Worm (Caenorhabditis elegans) whole organism, young adult: ENCODE results near the gene F44F4.3.

Source experiments
- B0019.2 ChIP-seq: fragments of 200-800 bp; sonication (Bioruptor generic); conservative IDR thresholded peaks from 2 replicates; pipeline ENCODE4 v1.3.6; 2022; ENCODE audit warnings: missing genetic modification reagents, missing genetic modification characterization, missing compliant biosample characterization
- C06A6.2 ChIP-seq: fragments of 200-800 bp; sonication (Bioruptor generic); conservative IDR thresholded peaks from 2 replicates; pipeline ENCODE4 v1.3.6; 2022; ENCODE audit warnings: missing genetic modification characterization, missing compliant biosample characterization
- F23B12.7 ChIP-seq: sonication (generic microtip); optimal IDR thresholded peaks from 2 replicates; lab custom pipeline; 2017; ENCODE audit warnings: missing genetic modification characterization, mild to moderate bottlenecking, missing compliant biosample characterization, antibody characterized with exemption, moderate library complexity; ENCODE audit not compliant: insufficient read depth
- F49E8.2 ChIP-seq: sonication (generic microtip); optimal IDR thresholded peaks from 3 replicates; lab custom pipeline; 2017; ENCODE audit warnings: missing genetic modification characterization, mild to moderate bottlenecking, missing compliant biosample characterization, antibody characterized with exemption, moderate library complexity; ENCODE audit not compliant: insufficient read depth
- F57A8.1 ChIP-seq: fragments of 200-800 bp; sonication (Bioruptor generic); optimal IDR thresholded peaks from 2 replicates; lab custom pipeline; 2018; ENCODE audit warnings: mild to moderate bottlenecking, missing genetic modification characterization, moderate library complexity, missing compliant biosample characterization
- T07F8.4 ChIP-seq: sonication (generic microtip); optimal IDR thresholded peaks from 2 replicates; lab custom pipeline; 2016; ENCODE audit warnings: mild to moderate bottlenecking, missing genetic modification characterization, moderate library complexity, missing compliant biosample characterization
- Y67H2A.10 ChIP-seq: fragments of 200-800 bp; sonication (Bioruptor generic); conservative IDR thresholded peaks from 2 replicates; pipeline ENCODE4 v1.3.6; 2022; ENCODE audit warnings: missing genetic modification reagents, missing genetic modification characterization, missing compliant biosample characterization
- Y95B8A.8 ChIP-seq: fragments of 200-800 bp; sonication (Bioruptor generic); IDR thresholded peaks from 2 replicates; pipeline ENCODE4 v1.3.6; 2022; ENCODE audit warnings: missing genetic modification reagents, missing genetic modification characterization, missing compliant biosample characterization
- aptf-3 ChIP-seq: fragments of 200-800 bp; sonication (Bioruptor generic); IDR thresholded peaks from 2 replicates; pipeline ENCODE4 v1.3.6; 2022; ENCODE audit warnings: missing genetic modification characterization, missing compliant biosample characterization
- attf-5 ChIP-seq: fragments of 200-800 bp; sonication (Bioruptor generic); optimal IDR thresholded peaks from 2 replicates; lab custom pipeline; 2018; ENCODE audit warnings: mild to moderate bottlenecking, missing genetic modification characterization, missing compliant biosample characterization
- attf-6 ChIP-seq: fragments of 200-800 bp; sonication (Bioruptor generic); IDR thresholded peaks from 2 replicates; pipeline ENCODE4 v1.3.6; 2022; ENCODE audit warnings: missing genetic modification reagents, missing genetic modification characterization, missing compliant biosample characterization
- ccch-3 ChIP-seq: fragments of 200-800 bp; sonication (Bioruptor generic); optimal IDR thresholded peaks from 2 replicates; lab custom pipeline; 2018; ENCODE audit warnings: mild to moderate bottlenecking, missing genetic modification characterization, missing compliant biosample characterization
- ceh-40 ChIP-seq: fragments of 200-800 bp; sonication (Bioruptor generic); IDR thresholded peaks from 2 replicates; pipeline ENCODE4 v1.3.6; 2022; ENCODE audit warnings: missing genetic modification characterization, missing compliant biosample characterization
- chd-7 ChIP-seq: sonication (generic microtip); optimal IDR thresholded peaks from 2 replicates; lab custom pipeline; 2016; ENCODE audit warnings: mild to moderate bottlenecking, missing genetic modification characterization, moderate library complexity, missing compliant biosample characterization
- dpl-1 ChIP-seq: fragments of 150-350 bp; optimal IDR thresholded peaks from 2 replicates; lab custom pipeline; 2014; ENCODE audit warnings: missing biosample characterization, missing genetic modification reagents, missing genetic modification characterization
- efl-1 ChIP-seq: fragments of 150-350 bp; optimal IDR thresholded peaks from 2 replicates; lab custom pipeline; 2014; ENCODE audit warnings: missing biosample characterization, missing genetic modification reagents, missing genetic modification characterization
- egrh-3 ChIP-seq: fragments of 200-800 bp; sonication (Bioruptor generic); IDR thresholded peaks from 2 replicates; pipeline ENCODE4 v1.3.6; 2022; ENCODE audit warnings: missing genetic modification reagents, missing genetic modification characterization, missing compliant biosample characterization
- ets-4 ChIP-seq: fragments of 200-800 bp; sonication (Bioruptor generic); optimal IDR thresholded peaks from 2 replicates; lab custom pipeline; 2018; ENCODE audit warnings: mild to moderate bottlenecking, missing genetic modification characterization, missing compliant biosample characterization
- hmg-1.2 ChIP-seq: fragments of 200-800 bp; sonication (Bioruptor generic); IDR thresholded peaks from 2 replicates; pipeline ENCODE4 v1.3.6; 2022; ENCODE audit warnings: missing genetic modification reagents, missing genetic modification characterization, missing compliant biosample characterization
- hmg-20 ChIP-seq: fragments of 200-800 bp; sonication (Bioruptor generic); IDR thresholded peaks from 2 replicates; pipeline ENCODE4 v1.3.6; 2022; ENCODE audit warnings: missing genetic modification reagents, missing genetic modification characterization, missing compliant biosample characterization
- lin-35 ChIP-seq, 3 experiments: fragments of 150-350 bp in 2 of 3; sonication (generic microtip) in 1 of 3; optimal IDR thresholded peaks; 2 replicates each; lab custom pipeline; 2014 to 2018; ENCODE audit warnings: missing biosample characterization in 3 of 3, missing genetic modification characterization in 3 of 3, missing genetic modification reagents in 3 of 3
- lsl-1 ChIP-seq: fragments of 200-800 bp; sonication (Bioruptor generic); optimal IDR thresholded peaks from 2 replicates; lab custom pipeline; 2018; ENCODE audit warnings: mild to moderate bottlenecking, missing genetic modification characterization, moderate library complexity, missing compliant biosample characterization
- madf-3 ChIP-seq: fragments of 200-800 bp; sonication (Bioruptor generic); IDR thresholded peaks from 2 replicates; pipeline ENCODE4 v1.3.6; 2022; ENCODE audit warnings: missing genetic modification reagents, missing genetic modification characterization, missing compliant biosample characterization
- madf-8 ChIP-seq: fragments of 200-800 bp; sonication (Bioruptor generic); conservative IDR thresholded peaks from 2 replicates; pipeline ENCODE4 v1.3.6; 2022; ENCODE audit warnings: missing genetic modification reagents, missing genetic modification characterization, missing compliant biosample characterization
- mcd-1 ChIP-seq: fragments of 200-800 bp; sonication (Bioruptor generic); IDR thresholded peaks from 2 replicates; pipeline ENCODE4 v1.3.6; 2022; ENCODE audit warnings: missing genetic modification reagents, missing genetic modification characterization, missing compliant biosample characterization
- mxl-1 ChIP-seq: sonication (generic microtip); optimal IDR thresholded peaks from 2 replicates; lab custom pipeline; 2016; ENCODE audit warnings: missing genetic modification characterization, missing compliant biosample characterization
- nfya-1 ChIP-seq: sonication (generic microtip); optimal IDR thresholded peaks from 2 replicates; lab custom pipeline; 2017; ENCODE audit warnings: antibody characterized with exemption, missing compliant biosample characterization, missing genetic modification characterization, borderline replicate concordance; ENCODE audit not compliant: insufficient read depth
- nfya-2 ChIP-seq: fragments of 200-800 bp; sonication (Bioruptor generic); IDR thresholded peaks from 2 replicates; pipeline ENCODE4 v1.3.6; 2022; ENCODE audit warnings: missing genetic modification reagents, missing genetic modification characterization, missing compliant biosample characterization
- nhr-179 ChIP-seq: sonication (generic microtip); optimal IDR thresholded peaks from 2 replicates; lab custom pipeline; 2016; ENCODE audit warnings: mild to moderate bottlenecking, missing genetic modification characterization, missing compliant biosample characterization
- nhr-27 ChIP-seq: fragments of 200-800 bp; sonication (Bioruptor generic); optimal IDR thresholded peaks from 2 replicates; lab custom pipeline; 2018; ENCODE audit warnings: mild to moderate bottlenecking, missing genetic modification characterization, moderate library complexity, missing compliant biosample characterization
- rec-8 ChIP-seq, 2 experiments: sonication (generic microtip); optimal IDR thresholded peaks; 2 replicates each; lab custom pipeline; 2016; ENCODE audit warnings: mild to moderate bottlenecking in 2 of 2, missing genetic modification characterization in 2 of 2, missing genetic modification reagents in 2 of 2, missing genotype in 2 of 2, missing biosample characterization in 1 of 2, missing compliant biosample characterization in 1 of 2, moderate library complexity in 1 of 2
- rpc-1 ChIP-seq, 2 experiments: fragments of 150-350 bp in 1 of 2; sonication (generic microtip) in 1 of 2; optimal IDR thresholded peaks; 2 replicates each; lab custom pipeline; 2014 to 2018; ENCODE audit warnings: missing biosample characterization in 1 of 2, missing genetic modification characterization in 1 of 2, missing genetic modification reagents in 1 of 2, missing genotype in 1 of 2
- sdz-38 ChIP-seq: sonication (generic microtip); optimal IDR thresholded peaks from 2 replicates; lab custom pipeline; 2016; ENCODE audit warnings: missing genotype, missing genetic modification characterization, missing compliant biosample characterization
- sea-2 ChIP-seq: fragments of 200-800 bp; sonication (Bioruptor generic); IDR thresholded peaks from 2 replicates; pipeline ENCODE4 v1.3.6; 2022; ENCODE audit warnings: missing genetic modification characterization, missing compliant biosample characterization
- snpc-1.3 ChIP-seq: sonication (generic microtip); optimal IDR thresholded peaks from 2 replicates; lab custom pipeline; 2017; ENCODE audit warnings: missing genetic modification characterization, mild to moderate bottlenecking, missing compliant biosample characterization, antibody characterized with exemption, moderate library complexity, missing genotype, missing genetic modification reagents; ENCODE audit not compliant: insufficient read depth
- snpc-4 ChIP-seq, 5 experiments: fragments of 150-350 bp in 1 of 5; sonication (generic microtip) in 4 of 5; optimal IDR thresholded peaks; 2 replicates each; lab custom pipeline; 2014 to 2018; ENCODE audit warnings: missing genetic modification characterization in 5 of 5, missing biosample characterization in 3 of 5, antibody characterized with exemption in 2 of 5, mild to moderate bottlenecking in 2 of 5, missing compliant biosample characterization in 2 of 5, missing genotype in 2 of 5, moderate library complexity in 2 of 5, missing genetic modification reagents in 1 of 5
- somi-1 ChIP-seq: fragments of 200-800 bp; sonication (Bioruptor generic); optimal IDR thresholded peaks from 2 replicates; lab custom pipeline; 2018; ENCODE audit warnings: mild to moderate bottlenecking, missing genetic modification characterization, missing compliant biosample characterization
- tlf-1 ChIP-seq: fragments of 200-800 bp; sonication (Bioruptor generic); optimal IDR thresholded peaks from 2 replicates; lab custom pipeline; 2018; ENCODE audit warnings: mild to moderate bottlenecking, missing genetic modification characterization, missing compliant biosample characterization
- ztf-25 ChIP-seq: fragments of 200-800 bp; sonication (Bioruptor generic); IDR thresholded peaks from 2 replicates; pipeline ENCODE4 v1.3.6; 2022; ENCODE audit warnings: missing genetic modification reagents, missing genetic modification characterization, missing compliant biosample characterization

The F44F4.3 gene

ce11 chrII:10935336-10935735 lies 49.6 kb upstream of the F44F4.3 start (continued):
- TF ChIP-seq madf-8 (GFP tag; lab: Robert Waterston, UW), result peak; percentile 89
- TF ChIP-seq hmg-20 (GFP tag; lab: Robert Waterston, UW), result no peak
- TF ChIP-seq ceh-40 (GFP tag; lab: Robert Waterston, UW), result no peak
- no peak for TF ChIP-seq snpc-4 (GFP tag; optimal IDR thresholded peaks at IDR 0.05; lab: Kevin White, UChicago)
- peak in 1 of 4 experiments; percentile 44 for TF ChIP-seq snpc-4 (tag; optimal IDR thresholded peaks at IDR 0.05; lab: Kevin White, UChicago)
- peak; percentile 84 for TF ChIP-seq Y95B8A.8 (GFP tag; lab: Robert Waterston, UW)
- no peak for TF ChIP-seq sea-2
- peak; percentile 63 for TF ChIP-seq tlf-1 (GFP tag; lab: Kevin White, UChicago)
- TF ChIP-seq somi-1 (GFP tag; lab: Kevin White, UChicago), result no peak
- no peak for TF ChIP-seq mxl-1 (tag; lab: Kevin White, UChicago)
- peak; percentile 95 for TF ChIP-seq lsl-1
- peak; percentile 72 for TF ChIP-seq mcd-1 (GFP tag; lab: Robert Waterston, UW)
- no peak for TF ChIP-seq chd-7 (tag; lab: Kevin White, UChicago)
- no peak for TF ChIP-seq F57A8.1 (GFP tag; lab: Kevin White, UChicago)
- peak; percentile 32; the same call in 1 of the 2 replicates for TF ChIP-seq hmg-1.2
- TF ChIP-seq aptf-3 (GFP tag; lab: Robert Waterston, UW), result no peak
- TF ChIP-seq Y67H2A.10 (GFP tag; lab: Robert Waterston, UW), result 0 out of 2 replicates have a peak, but pooled peaks have one; percentile 22
- TF ChIP-seq C06A6.2 (GFP tag; lab: Robert Waterston, UW), result no peak
- no peak for TF ChIP-seq ets-4 (GFP tag; lab: Kevin White, UChicago)
- peak; percentile 82 for TF ChIP-seq madf-3 (GFP tag; lab: Robert Waterston, UW)
- peak; percentile 25 for TF ChIP-seq dpl-1 (GFP tag; lab: Kevin White, UChicago)
- TF ChIP-seq sdz-38 (tag; lab: Kevin White, UChicago), result no peak
- no peak for TF ChIP-seq F23B12.7
- TF ChIP-seq efl-1 (GFP tag; lab: Kevin White, UChicago), result peak; percentile 56
- no peak for TF ChIP-seq egrh-3 (GFP tag; lab: Robert Waterston, UW)
- no peak for TF ChIP-seq nhr-27
- TF ChIP-seq attf-6 (GFP tag; lab: Robert Waterston, UW), result 0 out of 2 replicates have a peak, but pooled peaks have one; percentile 31
- no peak for TF ChIP-seq ccch-3 (GFP tag; lab: Kevin White, UChicago)
- TF ChIP-seq rec-8 (tag; optimal IDR thresholded peaks at IDR 0.05; lab: Kevin White, UChicago), result no peak
- TF ChIP-seq nfya-1 (tag; lab: Kevin White, UChicago), result no peak
- no peak for TF ChIP-seq nhr-179 (tag; lab: Kevin White, UChicago)
- TF ChIP-seq rpc-1 (optimal IDR thresholded peaks at IDR 0.05; lab: Kevin White, UChicago), result no peak
- no peak for TF ChIP-seq rpc-1 (tag; optimal IDR thresholded peaks at IDR 0.05; lab: Kevin White, UChicago)
- no peak for TF ChIP-seq ztf-25
- no peak for TF ChIP-seq T07F8.4 (tag; lab: Kevin White, UChicago)
- no peak for TF ChIP-seq attf-5 (GFP tag; lab: Kevin White, UChicago)
- no peak for TF ChIP-seq nfya-2
- TF ChIP-seq B0019.2, result peak; percentile 57; the same call in 1 of the 2 replicates
- peak; percentile 90 for TF ChIP-seq F49E8.2 (tag; lab: Kevin White, UChicago)
- TF ChIP-seq lin-35 (GFP tag; optimal IDR thresholded peaks at IDR 0.05; lab: Kevin White, UChicago), result no peak
- no peak for TF ChIP-seq snpc-1.3 (tag; lab: Kevin White, UChicago)
